Worm (Caenorhabditis elegans) whole organism, early embryonic: ENCODE data around the gene ZK643.5.
A peak's percentile ranks its signal among the peaks of the same experiment; 100 is the strongest.
"Not testable (repeated sequence)": the region's sequence is repeated elsewhere in the genome, so short reads cannot be mapped to it uniquely, and the experiment has no call there.

Experiments
- B0310.2 ChIP-seq: sonication (generic microtip); optimal IDR thresholded peaks from 2 replicates; lab custom pipeline; 2016; ENCODE audit warnings: mild to moderate bottlenecking, missing genetic modification characterization, missing compliant biosample characterization
- F13C5.2 ChIP-seq: sonication (generic microtip); optimal IDR thresholded peaks from 2 replicates; lab custom pipeline; 2017; ENCODE audit warnings: mild to moderate bottlenecking, missing genetic modification characterization, inconsistent platforms, missing compliant biosample characterization
- aly-1 ChIP-seq: sonication (generic microtip); optimal IDR thresholded peaks from 2 replicates; lab custom pipeline; 2016; ENCODE audit warnings: missing genetic modification characterization, missing compliant biosample characterization
- ama-1 ChIP-seq: fragments of 150-350 bp; optimal IDR thresholded peaks from 2 replicates; lab custom pipeline; 2014
- ceh-13 ChIP-seq: fragments of 200-800 bp; sonication (Bioruptor generic); optimal IDR thresholded peaks from 2 replicates; lab custom pipeline; 2018; ENCODE audit warnings: mild to moderate bottlenecking, missing genetic modification characterization, missing compliant biosample characterization
- ceh-36 ChIP-seq: sonication (generic microtip); optimal IDR thresholded peaks from 2 replicates; lab custom pipeline; 2016; ENCODE audit warnings: missing genetic modification characterization, inconsistent platforms, missing compliant biosample characterization
- ets-7 ChIP-seq: sonication (generic microtip); optimal IDR thresholded peaks from 2 replicates; lab custom pipeline; 2016; ENCODE audit warnings: missing genotype, missing genetic modification characterization, missing compliant biosample characterization
- flt-1 ChIP-seq: fragments of 200-800 bp; sonication (Bioruptor generic); IDR thresholded peaks from 2 replicates; pipeline ENCODE4 v1.3.6; 2022; ENCODE audit warnings: missing genetic modification characterization, missing compliant biosample characterization
- hmbx-1 ChIP-seq: sonication (generic microtip); optimal IDR thresholded peaks from 2 replicates; lab custom pipeline; 2016; ENCODE audit warnings: mild to moderate bottlenecking, missing genetic modification characterization, missing compliant biosample characterization
- hmg-4 ChIP-seq: fragments of 200-800 bp; sonication (Bioruptor generic); optimal IDR thresholded peaks from 2 replicates; lab custom pipeline; 2018; ENCODE audit warnings: mild to moderate bottlenecking, missing genetic modification characterization, missing compliant biosample characterization
- hnd-1 ChIP-seq: sonication (generic microtip); optimal IDR thresholded peaks from 2 replicates; lab custom pipeline; 2016; ENCODE audit warnings: missing genetic modification characterization, missing compliant biosample characterization
- pes-1 ChIP-seq: fragments of 200-800 bp; sonication (Bioruptor generic); IDR thresholded peaks from 2 replicates; pipeline ENCODE4 v1.3.6; 2022; ENCODE audit warnings: missing genetic modification reagents, missing genetic modification characterization, missing compliant biosample characterization
- scrt-1 ChIP-seq: fragments of 200-800 bp; sonication (Bioruptor generic); IDR thresholded peaks from 2 replicates; pipeline ENCODE4 v1.3.6; 2022; ENCODE audit warnings: missing genetic modification characterization, missing compliant biosample characterization
- sea-1 ChIP-seq: fragments of 200-800 bp; sonication (Bioruptor generic); conservative IDR thresholded peaks from 2 replicates; pipeline ENCODE4 v1.3.6; 2022; ENCODE audit warnings: missing genetic modification characterization, missing compliant biosample characterization
- tbx-11 ChIP-seq: fragments of 200-800 bp; sonication (Bioruptor generic); IDR thresholded peaks from 2 replicates; pipeline ENCODE4 v1.3.6; 2022; ENCODE audit warnings: missing genetic modification characterization, missing compliant biosample characterization
- tbx-37 ChIP-seq: fragments of 200-800 bp; sonication (Bioruptor generic); conservative IDR thresholded peaks from 2 replicates; pipeline ENCODE4 v1.3.6; 2022; ENCODE audit warnings: missing genetic modification reagents, missing genetic modification characterization, missing compliant biosample characterization
- tra-4 ChIP-seq: sonication (generic microtip); optimal IDR thresholded peaks from 2 replicates; lab custom pipeline; 2017; ENCODE audit warnings: missing genetic modification characterization, missing compliant biosample characterization

Gene ZK643.5

DNA sequence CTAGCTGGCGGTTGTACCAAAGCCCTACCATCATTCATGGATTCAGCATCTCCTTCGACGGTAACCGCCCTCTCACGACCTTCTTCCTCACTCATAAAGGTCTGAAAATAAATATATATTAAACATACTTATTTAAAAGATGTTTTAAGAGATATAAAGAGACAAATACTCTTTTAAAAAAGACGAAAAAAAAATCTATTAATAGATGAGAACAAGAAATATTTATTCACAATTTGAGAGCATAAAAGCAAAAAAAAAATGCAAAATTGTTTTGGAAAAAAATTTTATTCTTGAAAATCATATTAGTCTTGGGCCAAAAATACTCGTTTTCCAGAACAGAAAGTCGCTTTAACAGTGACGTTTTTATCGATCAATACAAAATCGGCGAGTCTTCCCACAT, 40.7 kb upstream of the ZK643.5 start, which contains the start of gene skat-1:
skat-1 (minus strand) TSS at position 101 of the 400 bp plus-strand sequence.
- no peak for TF ChIP-seq ceh-36 (tag; lab: Kevin White, UChicago)
- no peak for TF ChIP-seq aly-1 (tag; lab: Kevin White, UChicago)
- TF ChIP-seq hmg-4 (GFP tag; lab: Kevin White, UChicago): no peak

DNA sequence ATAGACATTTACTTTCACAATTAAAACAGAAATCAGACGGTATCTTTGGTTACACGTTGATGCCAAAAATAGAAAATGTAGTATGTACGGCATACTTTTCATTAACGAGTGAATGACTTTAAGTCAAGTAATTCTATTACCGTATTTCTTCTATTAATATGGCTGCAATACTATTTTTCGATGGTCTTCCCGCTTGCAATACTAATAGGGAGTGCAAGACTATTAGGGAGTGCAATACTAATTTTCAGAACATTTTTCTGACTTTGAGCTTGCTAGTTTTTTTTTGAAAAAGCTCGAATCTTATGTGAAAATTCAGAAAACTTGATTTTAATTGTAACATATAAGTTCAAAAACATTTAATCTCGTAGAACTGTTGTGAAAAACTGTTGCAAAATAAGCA, 33.8 kb upstream of the ZK643.5 start, which contains the start of gene R08D7.7:
R08D7.7 (plus strand) TSS at position 301 of the 400 bp plus-strand sequence.
- TF ChIP-seq hmg-4 (GFP tag; lab: Kevin White, UChicago); ceh-36 (tag; lab: Kevin White, UChicago); tbx-11 (GFP tag; lab: Robert Waterston, UW): not testable (repeated sequence)

DNA sequence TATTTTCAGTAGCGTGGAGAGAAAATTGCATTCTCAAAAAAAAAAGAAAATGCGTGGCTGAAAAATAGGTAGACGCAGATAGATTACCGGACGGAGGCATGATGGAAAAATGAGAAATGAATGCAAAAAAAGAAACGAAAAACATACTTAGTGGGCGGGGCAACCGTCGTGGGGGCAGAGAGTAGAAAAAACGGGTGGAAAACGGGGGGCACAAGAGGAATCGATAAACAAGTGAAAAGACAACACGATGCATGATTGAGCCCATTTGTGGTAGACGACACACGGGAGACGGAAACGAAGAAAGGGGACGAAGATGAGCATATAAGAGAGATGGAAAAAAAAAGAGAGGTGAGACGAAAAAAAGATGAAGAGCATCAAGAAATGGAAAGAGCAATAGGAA, 32.5 kb upstream of the ZK643.5 start:
- TF ChIP-seq ceh-36 (tag; lab: Kevin White, UChicago): no peak
- 0 out of 2 replicates have a peak, but pooled peaks have one; percentile 30 for TF ChIP-seq scrt-1 (GFP tag; lab: Robert Waterston, UW)

DNA sequence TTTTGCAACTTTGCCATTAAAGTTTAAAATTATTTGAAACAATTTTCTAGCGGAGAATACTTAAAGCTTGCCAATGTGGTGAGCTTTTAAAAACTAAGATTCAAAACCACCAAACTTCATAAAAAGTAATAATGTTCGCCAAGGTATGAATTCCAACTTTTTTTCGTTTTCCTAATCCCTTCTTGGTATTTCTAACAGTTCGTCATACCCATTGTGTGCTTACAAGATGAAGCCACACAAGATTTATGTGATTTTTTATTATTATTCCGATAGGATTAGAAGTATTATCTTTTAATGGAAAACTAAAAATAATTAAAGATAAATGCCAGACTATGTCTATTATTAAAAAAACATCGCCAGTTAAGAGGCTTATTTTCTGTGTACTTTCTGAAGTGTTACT, 32.1 kb upstream of the ZK643.5 start:
- TF ChIP-seq hnd-1 (tag; lab: Kevin White, UChicago) (no peak), ceh-13 (no peak), pes-1 (GFP tag; lab: Robert Waterston, UW) (no peak), sea-1 (GFP tag; lab: Robert Waterston, UW) (no peak), flt-1 (GFP tag; lab: Robert Waterston, UW) (no peak), F13C5.2 (tag; lab: Kevin White, UChicago) (no peak)

ce11 chrIII:8986872-8987271, 30.9 kb upstream of the ZK643.5 start:
- no peak for TF ChIP-seq tra-4 (tag; lab: Kevin White, UChicago)
- TF ChIP-seq tbx-37 (GFP tag; lab: Robert Waterston, UW): no peak
- no peak for TF ChIP-seq F13C5.2 (tag; lab: Kevin White, UChicago)
- TF ChIP-seq aly-1 (tag; lab: Kevin White, UChicago): no peak
- TF ChIP-seq ets-7 (tag; lab: Kevin White, UChicago): no peak
- TF ChIP-seq sea-1 (GFP tag; lab: Robert Waterston, UW): no peak
- no peak for TF ChIP-seq ama-1 (lab: Kevin White, UChicago)
- no peak for TF ChIP-seq scrt-1 (GFP tag; lab: Robert Waterston, UW)
- TF ChIP-seq tbx-11 (GFP tag; lab: Robert Waterston, UW): no peak
- TF ChIP-seq pes-1 (GFP tag; lab: Robert Waterston, UW): no peak
- no peak for TF ChIP-seq flt-1 (GFP tag; lab: Robert Waterston, UW)
- TF ChIP-seq hmg-4 (GFP tag; lab: Kevin White, UChicago): no peak
- no peak for TF ChIP-seq B0310.2 (tag; lab: Kevin White, UChicago)
- no peak for TF ChIP-seq hmbx-1
- no peak for TF ChIP-seq ceh-13
- TF ChIP-seq hnd-1 (tag; lab: Kevin White, UChicago): no peak
- TF ChIP-seq ceh-36 (tag; lab: Kevin White, UChicago): no peak

ce11 chrIII:8985965-8986364, 30.0 kb upstream of the ZK643.5 start:
- TF ChIP-seq tbx-37 (GFP tag; lab: Robert Waterston, UW): no peak
- no peak for TF ChIP-seq hmbx-1
- no peak for TF ChIP-seq ceh-36 (tag; lab: Kevin White, UChicago)
- no peak for TF ChIP-seq tra-4 (tag; lab: Kevin White, UChicago)
- TF ChIP-seq ama-1 (lab: Kevin White, UChicago): no peak
- no peak for TF ChIP-seq hmg-4 (GFP tag; lab: Kevin White, UChicago)
- no peak for TF ChIP-seq pes-1 (GFP tag; lab: Robert Waterston, UW)
- no peak for TF ChIP-seq flt-1 (GFP tag; lab: Robert Waterston, UW)
- TF ChIP-seq B0310.2 (tag; lab: Kevin White, UChicago): no peak
- no peak for TF ChIP-seq hnd-1 (tag; lab: Kevin White, UChicago)
- TF ChIP-seq ceh-13: no peak
- TF ChIP-seq sea-1 (GFP tag; lab: Robert Waterston, UW): no peak
- TF ChIP-seq scrt-1 (GFP tag; lab: Robert Waterston, UW): no peak
- TF ChIP-seq aly-1 (tag; lab: Kevin White, UChicago): no peak

ce11 chrIII:8985461-8985860, 29.5 kb upstream of the ZK643.5 start:
- TF ChIP-seq scrt-1 (GFP tag; lab: Robert Waterston, UW) (no peak), B0310.2 (tag; lab: Kevin White, UChicago) (no peak), flt-1 (GFP tag; lab: Robert Waterston, UW) (no peak), hmg-4 (GFP tag; lab: Kevin White, UChicago) (no peak), tbx-11 (GFP tag; lab: Robert Waterston, UW) (no peak), ets-7 (tag; lab: Kevin White, UChicago) (no peak)

ce11 chrIII:8984960-8985359, 29.0 kb upstream of the ZK643.5 start:
- no peak for TF ChIP-seq B0310.2 (tag; lab: Kevin White, UChicago)
- no peak for TF ChIP-seq ceh-36 (tag; lab: Kevin White, UChicago)
- no peak for TF ChIP-seq F13C5.2 (tag; lab: Kevin White, UChicago)
- no peak for TF ChIP-seq sea-1 (GFP tag; lab: Robert Waterston, UW)
- no peak for TF ChIP-seq tra-4 (tag; lab: Kevin White, UChicago)
- TF ChIP-seq hmg-4 (GFP tag; lab: Kevin White, UChicago): no peak
- no peak for TF ChIP-seq ceh-13
- TF ChIP-seq hmbx-1: no peak
- no peak for TF ChIP-seq flt-1 (GFP tag; lab: Robert Waterston, UW)
- TF ChIP-seq ama-1 (lab: Kevin White, UChicago): no peak
- no peak for TF ChIP-seq pes-1 (GFP tag; lab: Robert Waterston, UW)
- TF ChIP-seq scrt-1 (GFP tag; lab: Robert Waterston, UW): no peak
- no peak for TF ChIP-seq aly-1 (tag; lab: Kevin White, UChicago)
- TF ChIP-seq hnd-1 (tag; lab: Kevin White, UChicago): no peak
- TF ChIP-seq tbx-37 (GFP tag; lab: Robert Waterston, UW): no peak
- TF ChIP-seq tbx-11 (GFP tag; lab: Robert Waterston, UW): no peak
- TF ChIP-seq ets-7 (tag; lab: Kevin White, UChicago): no peak
